Worm (Caenorhabditis elegans) whole organism, L1 larva: ENCODE measurements around the gene apx-1.

ENCODE experiments used
- C04F5.9 ChIP-seq: sonication (generic microtip); optimal IDR thresholded peaks from 2 replicates; lab custom pipeline; 2016; ENCODE audit warnings: missing genetic modification characterization, missing compliant biosample characterization
- alr-1 ChIP-seq: fragments of 200-800 bp; sonication (Bioruptor generic); optimal IDR thresholded peaks from 2 replicates; lab custom pipeline; 2018; ENCODE audit warnings: borderline replicate concordance, mild to moderate bottlenecking, missing genetic modification characterization, missing compliant biosample characterization
- aly-2 ChIP-seq: fragments of 150-350 bp; optimal IDR thresholded peaks from 2 replicates; lab custom pipeline; 2014; ENCODE audit warnings: missing biosample characterization, missing genetic modification characterization
- ceh-8 ChIP-seq: fragments of 200-800 bp; sonication (Bioruptor generic); optimal IDR thresholded peaks from 2 replicates; lab custom pipeline; 2018; ENCODE audit warnings: mild to moderate bottlenecking, missing genetic modification characterization, moderate library complexity, missing compliant biosample characterization
- ceh-82 ChIP-seq, 3 experiments: fragments of 150-350 bp in 1 of 3; sonication (generic microtip) in 2 of 3; optimal IDR thresholded peaks; 2 replicates each; lab custom pipeline; 2014 to 2017; ENCODE audit warnings: missing biosample characterization in 3 of 3, missing genetic modification characterization in 3 of 3
- ceh-90 ChIP-seq: sonication (generic microtip); optimal IDR thresholded peaks from 2 replicates; lab custom pipeline; 2016; ENCODE audit warnings: missing genetic modification characterization, missing compliant biosample characterization
- dpl-1 ChIP-seq, 3 experiments: fragments of 150-350 bp in 2 of 3; sonication (generic microtip) in 1 of 3; optimal IDR thresholded peaks; 2 replicates each; lab custom pipeline; 2014 to 2017; ENCODE audit warnings: missing biosample characterization in 3 of 3, missing genetic modification characterization in 3 of 3, missing genetic modification reagents in 3 of 3
- egl-13 ChIP-seq: sonication (generic microtip); optimal IDR thresholded peaks from 2 replicates; lab custom pipeline; 2016; ENCODE audit warnings: missing genotype, missing genetic modification reagents, missing genetic modification characterization, missing compliant biosample characterization
- elt-3 ChIP-seq, 6 experiments: fragments of 150-350 bp in 1 of 6; sonication (generic microtip); optimal IDR thresholded peaks; 2 replicates each; lab custom pipeline; 2017 to 2018; ENCODE audit warnings: missing biosample characterization in 6 of 6, missing genetic modification characterization in 6 of 6, inconsistent platforms in 1 of 6
- ets-5 ChIP-seq: fragments of 200-800 bp; sonication (Bioruptor generic); IDR thresholded peaks from 2 replicates; pipeline ENCODE4 v1.3.6; 2022; ENCODE audit warnings: missing genetic modification characterization, missing compliant biosample characterization
- grh-1 ChIP-seq: fragments of 200-800 bp; sonication (Bioruptor generic); IDR thresholded peaks from 2 replicates; pipeline ENCODE4 v1.3.6; 2022; ENCODE audit warnings: missing genetic modification reagents, missing genetic modification characterization, missing compliant biosample characterization
- hlh-17 ChIP-seq: fragments of 200-800 bp; sonication (Bioruptor generic); optimal IDR thresholded peaks from 2 replicates; lab custom pipeline; 2018; ENCODE audit warnings: missing genetic modification characterization, mild to moderate bottlenecking, missing compliant biosample characterization, moderate library complexity, borderline replicate concordance
- irx-1 ChIP-seq: sonication (generic microtip); optimal IDR thresholded peaks from 2 replicates; lab custom pipeline; 2016; ENCODE audit warnings: missing genetic modification characterization, missing compliant biosample characterization
- lin-15B ChIP-seq: fragments of 150-350 bp; sonication (generic microtip); optimal IDR thresholded peaks from 3 replicates; lab custom pipeline; 2014; ENCODE audit warnings: missing biosample characterization, missing genetic modification characterization
- lin-35 ChIP-seq, 2 experiments: fragments of 150-350 bp; optimal IDR thresholded peaks; 2 replicates each; lab custom pipeline; 2014; ENCODE audit warnings: missing biosample characterization in 2 of 2, missing genetic modification characterization in 2 of 2, missing genetic modification reagents in 2 of 2
- lin-39 ChIP-seq: fragments of 150-350 bp; optimal IDR thresholded peaks from 2 replicates; lab custom pipeline; 2014; ENCODE audit warnings: missing biosample characterization, missing genetic modification reagents, missing genetic modification characterization
- lir-3 ChIP-seq: sonication (generic microtip); optimal IDR thresholded peaks from 2 replicates; lab custom pipeline; 2016; ENCODE audit warnings: mild to moderate bottlenecking, missing genetic modification characterization, moderate library complexity, missing compliant biosample characterization; ENCODE audit not compliant: poor library complexity
- lsy-2 ChIP-seq, 2 experiments: fragments of 150-350 bp; optimal IDR thresholded peaks; 2 replicates each; lab custom pipeline; 2014; ENCODE audit warnings: missing biosample characterization in 2 of 2, missing genetic modification characterization in 2 of 2
- mdl-1 ChIP-seq, 2 experiments: fragments of 150-350 bp; optimal IDR thresholded peaks; 2 replicates each; lab custom pipeline; 2014 to 2017; ENCODE audit warnings: missing biosample characterization in 2 of 2, missing genetic modification characterization in 2 of 2, inconsistent platforms in 1 of 2
- mef-2 ChIP-seq: fragments of 150-350 bp; optimal IDR thresholded peaks from 2 replicates; lab custom pipeline; 2014; ENCODE audit warnings: missing biosample characterization, missing genetic modification characterization
- nhr-11 ChIP-seq: fragments of 150-350 bp; optimal IDR thresholded peaks from 2 replicates; lab custom pipeline; 2014; ENCODE audit warnings: missing biosample characterization, missing genetic modification characterization
- nhr-19 ChIP-seq: fragments of 200-800 bp; sonication (Bioruptor generic); conservative IDR thresholded peaks from 2 replicates; pipeline ENCODE4 v1.3.6; 2022; ENCODE audit warnings: missing genetic modification characterization, missing compliant biosample characterization
- nhr-20 ChIP-seq: sonication (generic microtip); optimal IDR thresholded peaks from 2 replicates; lab custom pipeline; 2016; ENCODE audit warnings: mild to moderate bottlenecking, missing genetic modification characterization, missing compliant biosample characterization
- nhr-237 ChIP-seq: fragments of 150-350 bp; optimal IDR thresholded peaks from 2 replicates; lab custom pipeline; 2014; ENCODE audit warnings: missing biosample characterization, missing genetic modification characterization
- nhr-28 ChIP-seq: fragments of 150-350 bp; optimal IDR thresholded peaks from 2 replicates; lab custom pipeline; 2014; ENCODE audit warnings: missing biosample characterization, missing genetic modification characterization
- nhr-71 ChIP-seq: sonication (generic microtip); optimal IDR thresholded peaks from 2 replicates; lab custom pipeline; 2016; ENCODE audit warnings: mild to moderate bottlenecking, missing genetic modification characterization, moderate library complexity, missing compliant biosample characterization
- nhr-76 ChIP-seq: sonication (generic microtip); optimal IDR thresholded peaks from 2 replicates; lab custom pipeline; 2017; ENCODE audit warnings: missing biosample characterization, missing genetic modification characterization
- nhr-84 ChIP-seq: sonication (generic microtip); optimal IDR thresholded peaks from 2 replicates; lab custom pipeline; 2017; ENCODE audit warnings: missing biosample characterization, missing genetic modification characterization
- pag-3 ChIP-seq: sonication (generic microtip); optimal IDR thresholded peaks from 2 replicates; lab custom pipeline; 2017; ENCODE audit warnings: missing genetic modification characterization, mild to moderate bottlenecking, missing compliant biosample characterization, antibody characterized with exemption, borderline replicate concordance; ENCODE audit not compliant: insufficient read depth
- rnt-1 ChIP-seq: sonication (generic microtip); optimal IDR thresholded peaks from 2 replicates; lab custom pipeline; 2016; ENCODE audit warnings: mild to moderate bottlenecking, missing genetic modification characterization, moderate library complexity, missing compliant biosample characterization
- snu-23 ChIP-seq: sonication (generic microtip); optimal IDR thresholded peaks from 2 replicates; lab custom pipeline; 2016; ENCODE audit warnings: missing genetic modification characterization, missing compliant biosample characterization
- sptf-1 ChIP-seq: fragments of 150-350 bp; optimal IDR thresholded peaks from 2 replicates; lab custom pipeline; 2014; ENCODE audit warnings: missing biosample characterization, missing genetic modification characterization
- sup-37 ChIP-seq: fragments of 200-800 bp; sonication (Bioruptor generic); optimal IDR thresholded peaks from 2 replicates; lab custom pipeline; 2018; ENCODE audit warnings: mild to moderate bottlenecking, missing genetic modification characterization, missing compliant biosample characterization
- tbx-2 ChIP-seq: sonication (generic microtip); optimal IDR thresholded peaks from 2 replicates; lab custom pipeline; 2016; ENCODE audit warnings: missing genetic modification characterization, missing compliant biosample characterization
- tlp-1 ChIP-seq: fragments of 150-350 bp; optimal IDR thresholded peaks from 2 replicates; lab custom pipeline; 2014; ENCODE audit warnings: missing biosample characterization, missing genetic modification characterization
- unc-30 ChIP-seq: sonication (generic microtip); optimal IDR thresholded peaks from 2 replicates; lab custom pipeline; 2017; ENCODE audit warnings: missing biosample characterization, missing genetic modification characterization
- unc-62 ChIP-seq: fragments of 150-350 bp; optimal IDR thresholded peaks from 2 replicates; lab custom pipeline; 2014; ENCODE audit warnings: missing biosample characterization, missing genetic modification reagents, missing genetic modification characterization
- unc-86 ChIP-seq: sonication (generic microtip); optimal IDR thresholded peaks from 2 replicates; lab custom pipeline; 2016; ENCODE audit warnings: missing genetic modification characterization, missing compliant biosample characterization
- unc-98 ChIP-seq: fragments of 200-800 bp; sonication (Bioruptor generic); IDR thresholded peaks from 2 replicates; pipeline ENCODE4 v1.3.6; 2022; ENCODE audit warnings: missing genetic modification characterization, missing compliant biosample characterization
- xbp-1 ChIP-seq: sonication (generic microtip); optimal IDR thresholded peaks from 2 replicates; lab custom pipeline; 2016; ENCODE audit warnings: missing genetic modification characterization, missing compliant biosample characterization
- zip-4 ChIP-seq: fragments of 200-800 bp; sonication (Bioruptor generic); optimal IDR thresholded peaks from 2 replicates; lab custom pipeline; 2018; ENCODE audit warnings: mild to moderate bottlenecking, missing genetic modification characterization, moderate library complexity, missing compliant biosample characterization

Gene apx-1

ce11 chrV:3256809-3257208 lies 46.8 kb downstream of the apx-1 start:
- TF ChIP-seq aly-2 (tag; lab: Kevin White, UChicago) (no peak), mdl-1 (tag; optimal IDR thresholded peaks at IDR 0.05; lab: Kevin White, UChicago) (no peak), unc-30 (tag; lab: Kevin White, UChicago) (no peak), nhr-84 (tag; lab: Kevin White, UChicago) (no peak), nhr-20 (no peak), hlh-17 (GFP tag; lab: Kevin White, UChicago) (no peak), dpl-1 (GFP tag; optimal IDR thresholded peaks at IDR 0.05; lab: Kevin White, UChicago) (no peak), nhr-28 (tag; lab: Kevin White, UChicago) (no peak), grh-1 (GFP tag; lab: Robert Waterston, UW) (no peak), ceh-8 (GFP tag; lab: Kevin White, UChicago) (no peak), tlp-1 (tag; lab: Kevin White, UChicago) (no peak), unc-98 (no peak), pag-3 (tag; lab: Kevin White, UChicago) (no peak), elt-3 (tag; optimal IDR thresholded peaks at IDR 0.05; lab: Kevin White, UChicago) (no peak), lir-3 (tag; lab: Kevin White, UChicago) (no peak), nhr-76 (no peak), ceh-90 (tag; lab: Kevin White, UChicago) (no peak), egl-13 (tag; lab: Kevin White, UChicago) (no peak), ets-5 (GFP tag; lab: Robert Waterston, UW) (no peak), mef-2 (tag; lab: Kevin White, UChicago) (no peak)

DNA sequence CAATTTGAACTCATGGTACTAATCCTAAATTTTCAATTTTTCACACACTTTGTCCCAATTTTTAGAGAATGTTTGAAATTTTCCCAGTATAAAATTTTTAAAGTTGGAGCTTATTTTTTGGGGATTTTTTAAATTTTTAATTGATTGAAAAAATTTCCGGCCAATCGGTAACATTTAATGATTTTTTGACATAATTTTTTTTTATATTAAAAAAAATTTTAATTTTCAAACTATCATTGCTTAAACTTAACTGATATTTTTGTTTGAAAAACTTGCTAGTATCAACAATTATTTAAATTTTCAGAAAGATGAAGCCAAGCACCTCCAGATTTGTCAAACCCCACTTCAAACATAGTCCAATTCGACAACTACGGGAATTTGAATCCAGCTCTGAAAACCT lies 47.3 kb downstream of the apx-1 start, which contains the start of gene T28A11.22:
T28A11.22 (plus strand) TSS at position 301 of the 400 bp plus-strand sequence.
- TF ChIP-seq nhr-11 (tag; lab: Kevin White, UChicago) (no peak), lin-15B (tag; lab: Kevin White, UChicago) (no peak), alr-1 (no peak), xbp-1 (no peak), zip-4 (GFP tag; lab: Kevin White, UChicago) (no peak)

- TF ChIP-seq nhr-84 (tag; lab: Kevin White, UChicago) = no peak
- TF ChIP-seq sptf-1 (tag; lab: Kevin White, UChicago) = no peak
- peak; percentile 17 for TF ChIP-seq lin-39 (tag; lab: Kevin White, UChicago)
- TF ChIP-seq ceh-82 (tag; optimal IDR thresholded peaks at IDR 0.05; lab: Kevin White, UChicago) = no peak
- no peak for TF ChIP-seq unc-62 (GFP tag; lab: Kevin White, UChicago)
- TF ChIP-seq lin-35 (GFP tag; optimal IDR thresholded peaks at IDR 0.05; lab: Kevin White, UChicago) = no peak
- no peak for TF ChIP-seq unc-86
- TF ChIP-seq tbx-2 = no peak
- TF ChIP-seq sup-37 (GFP tag; lab: Kevin White, UChicago) = no peak
- no peak for TF ChIP-seq snu-23 (GFP tag; lab: Kevin White, UChicago)
- TF ChIP-seq mef-2 (tag; lab: Kevin White, UChicago) = peak; percentile 37
- TF ChIP-seq C04F5.9 (tag; lab: Kevin White, UChicago) = no peak
- TF ChIP-seq lsy-2 (tag; optimal IDR thresholded peaks at IDR 0.05; lab: Kevin White, UChicago) = no peak
- no peak for TF ChIP-seq nhr-237
- no peak for TF ChIP-seq nhr-71
- no peak for TF ChIP-seq irx-1 (tag; lab: Kevin White, UChicago)
- peak; percentile 72 for TF ChIP-seq rnt-1 (tag; lab: Kevin White, UChicago)
- TF ChIP-seq hlh-17 (GFP tag; lab: Kevin White, UChicago) = no peak
- TF ChIP-seq nhr-19 (GFP tag; lab: Robert Waterston, UW) = 0 out of 2 replicates have a peak, but pooled peaks have one; percentile 19
Observed at ce11 chrV:3259168-3259622, 49.2 kb downstream of the apx-1 start, which contains the start of gene T28A11.16. T28A11.16 (minus strand) TSS chrV:3259218.
